Fruit fly (Drosophila melanogaster): ENCODE data around the gene CG46339.

The CG46339 gene

DNA sequence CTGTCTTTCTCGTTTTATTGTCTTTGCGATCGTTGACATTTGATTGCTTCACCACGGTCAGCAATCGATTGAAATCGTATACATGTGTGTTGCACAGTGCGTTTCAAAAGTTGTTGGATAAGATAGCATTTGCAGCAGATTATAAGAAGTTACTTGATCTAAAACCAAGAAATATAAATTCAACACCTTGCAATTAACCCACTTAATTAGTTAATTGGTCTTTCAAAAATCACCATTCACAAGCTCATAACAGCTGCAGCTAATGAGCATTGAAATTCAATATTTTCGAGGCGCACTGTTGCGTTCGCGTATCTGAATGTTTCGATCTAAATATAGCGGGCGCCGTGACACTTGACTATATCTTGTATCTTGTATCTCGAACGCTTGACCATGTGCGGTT, 22.8 kb upstream of the CG46339 start (continued):
- no peak for TF ChIP-seq CG11560 (tag; IDR thresholded peaks at IDR 0.05)
- TF ChIP-seq Hsf (GFP tag; optimal IDR thresholded peaks at IDR 0.05) = peak; percentile 25
- no peak for TF ChIP-seq Sin3A (optimal IDR thresholded peaks at IDR 0.05)
- peak; percentile 33 for TF ChIP-seq az2 (GFP tag; optimal IDR thresholded peaks at IDR 0.05)
- peak; percentile 57 for TF ChIP-seq CG7839 (tag; optimal IDR thresholded peaks at IDR 0.05)
- TF ChIP-seq CG13424 (tag; optimal IDR thresholded peaks at IDR 0.05) = peak; percentile 45
- TF ChIP-seq CG6765 (GFP tag; optimal IDR thresholded peaks at IDR 0.05) = no peak
- no peak for TF ChIP-seq croc (GFP tag; conservative IDR thresholded peaks at IDR 0.05)
- no peak for TF ChIP-seq mirr (GFP tag; optimal IDR thresholded peaks at IDR 0.05)
- 0 out of 2 replicates have a peak, but pooled peaks have one; percentile 6 for TF ChIP-seq CG17328 (GFP tag; IDR thresholded peaks at IDR 0.05)
- TF ChIP-seq sisA (GFP tag; IDR thresholded peaks at IDR 0.05) = peak; percentile 27; the same call in 1 of the 2 replicates
- TF ChIP-seq Rx (GFP tag; IDR thresholded peaks at IDR 0.05) = peak; percentile 14; the same call in 1 of the 2 replicates
- 0 out of 3 replicates have a peak, but pooled peaks have one; percentile 27 for TF ChIP-seq otp (GFP tag; IDR thresholded peaks at IDR 0.05)
- TF ChIP-seq CG10565 (GFP tag; optimal IDR thresholded peaks at IDR 0.05) = no peak
- TF ChIP-seq oc (tag; optimal IDR thresholded peaks at IDR 0.05) = no peak
- TF ChIP-seq PHDP (tag; optimal IDR thresholded peaks at IDR 0.05) = peak; percentile 39
- peak; percentile 19 for TF ChIP-seq CG2712 (tag; optimal IDR thresholded peaks at IDR 0.05)
- TF ChIP-seq CG10654 (GFP tag; optimal IDR thresholded peaks at IDR 0.05) = no peak
- TF ChIP-seq CG1603 (tag; optimal IDR thresholded peaks at IDR 0.05) = peak; percentile 57
- no peak for TF ChIP-seq nerfin-2 (GFP tag; IDR thresholded peaks at IDR 0.05; ENCODE audit: partially characterized antibody)
- TF ChIP-seq cas (GFP tag; IDR thresholded peaks at IDR 0.05) = no peak
- no peak for TF ChIP-seq br (optimal IDR thresholded peaks at IDR 0.05)
- 0 out of 2 replicates have a peak, but pooled peaks have one; percentile 22 for TF ChIP-seq CG11696 (GFP tag; IDR thresholded peaks at IDR 0.05)
- peak; percentile 47 for TF ChIP-seq shn (GFP tag; optimal IDR thresholded peaks at IDR 0.05)
- no peak for TF ChIP-seq CG3847 (GFP tag; IDR thresholded peaks at IDR 0.05)
- no peak for TF ChIP-seq CG3163 (GFP tag; optimal IDR thresholded peaks at IDR 0.05)
- TF ChIP-seq disco-r (GFP tag; optimal IDR thresholded peaks at IDR 0.05) = peak; percentile 13
- TF ChIP-seq Rfx (GFP tag; IDR thresholded peaks at IDR 0.05) = 0 out of 2 replicates have a peak, but pooled peaks have one; percentile 35
- peak; percentile 30; the same call in 1 of the 2 replicates for TF ChIP-seq esg (GFP tag; conservative IDR thresholded peaks at IDR 0.05)
- TF ChIP-seq HLH54F (GFP tag; optimal IDR thresholded peaks at IDR 0.05) = no peak
- TF ChIP-seq scrt (GFP tag; optimal IDR thresholded peaks at IDR 0.05) = no peak
- TF ChIP-seq CG6272 (GFP tag; IDR thresholded peaks at IDR 0.05) = no peak
- peak; percentile 11 to 37 for TF ChIP-seq bsh (GFP tag; optimal IDR thresholded peaks at IDR 0.05)
- peak; percentile 2 for TF ChIP-seq CG7556 (GFP tag; optimal IDR thresholded peaks at IDR 0.05)
- TF ChIP-seq stc (GFP tag; IDR thresholded peaks at IDR 0.05) = peak; percentile 37; the same call in 1 of the 2 replicates
- no peak for TF ChIP-seq tio (GFP tag; optimal IDR thresholded peaks at IDR 0.05)
- peak; percentile 64 for TF ChIP-seq gem (tag; optimal IDR thresholded peaks at IDR 0.05)
- TF ChIP-seq dm (GFP tag; optimal IDR thresholded peaks at IDR 0.05) = peak; percentile 25
- no peak for TF ChIP-seq CG2889 (GFP tag; IDR thresholded peaks at IDR 0.05)
- peak; percentile 7 for TF ChIP-seq CG1602 (GFP tag; optimal IDR thresholded peaks at IDR 0.05)
- peak in 1 of 2 experiments; percentile 51 for TF ChIP-seq dpn (GFP tag; optimal IDR thresholded peaks at IDR 0.05)
- peak; percentile 63 for TF ChIP-seq Med (GFP tag)
- peak; percentile 29 for TF ChIP-seq CG5180 (GFP tag; optimal IDR thresholded peaks at IDR 0.05)
- TF ChIP-seq CG11093 (GFP tag; IDR thresholded peaks at IDR 0.05) = 0 out of 3 replicates have a peak, but pooled peaks have one; percentile 21
- TF ChIP-seq CG4424 (GFP tag; optimal IDR thresholded peaks at IDR 0.05) = peak; percentile 25
- TF ChIP-seq CG32532 (GFP tag; IDR thresholded peaks at IDR 0.05) = peak; percentile 26; the same call in 1 of the 2 replicates
- TF ChIP-seq CG10431 (GFP tag; optimal IDR thresholded peaks at IDR 0.05) = no peak
- no peak for TF ChIP-seq CG7357 (GFP tag; IDR thresholded peaks at IDR 0.05)
- TF ChIP-seq Xrp1 (GFP tag; IDR thresholded peaks at IDR 0.05) = peak; percentile 63
